Fruit fly (Drosophila melanogaster) whole organism, embryonic: ENCODE measurements around the gene Tlk.

ENCODE experiments used
- Atf6 ChIP-seq: fragments of 200-800 bp; sonication (Bioruptor generic); IDR thresholded peaks from 2 replicates; pipeline ENCODE4 v1.3.6; 2022; ENCODE audit warnings: missing biosample characterization, missing genetic modification characterization
- Bdp1 ChIP-seq: fragments of 200-800 bp; sonication (Bioruptor generic); optimal IDR thresholded peaks from 3 replicates; lab custom pipeline; 2016; ENCODE audit warnings: missing biosample characterization, missing genetic modification characterization
- C15 ChIP-seq: fragments of 200-800 bp; sonication (Bioruptor generic); IDR thresholded peaks from 3 replicates; pipeline ENCODE4 v1.3.6; 2022; ENCODE audit warnings: missing biosample characterization, missing genetic modification characterization
- CG1024 ChIP-seq: fragments of 200-800 bp; sonication (Bioruptor generic); IDR thresholded peaks from 2 replicates; pipeline ENCODE4 v1.3.6; 2022; ENCODE audit warnings: missing biosample characterization, missing genetic modification characterization
- CG12236 ChIP-seq: fragments of 200-800 bp; sonication (Bioruptor generic); optimal IDR thresholded peaks from 2 replicates; lab custom pipeline; 2016; ENCODE audit warnings: missing biosample characterization, missing genetic modification characterization
- CG12391 ChIP-seq: fragments of 200-800 bp; sonication (Bioruptor generic); optimal IDR thresholded peaks from 3 replicates; lab custom pipeline; 2018; ENCODE audit warnings: missing biosample characterization, mild to moderate bottlenecking, missing genetic modification characterization, moderate library complexity
- CG13287 ChIP-seq: fragments of 200-800 bp; sonication (Bioruptor generic); IDR thresholded peaks from 2 replicates; pipeline ENCODE4 v1.3.6; 2022; ENCODE audit warnings: missing biosample characterization, missing genetic modification characterization; ENCODE audit not compliant: partially characterized antibody
- CG16813 ChIP-seq: fragments of 200-800 bp; sonication (Bioruptor generic); IDR thresholded peaks from 3 replicates; pipeline ENCODE4 v1.3.6; 2022; ENCODE audit warnings: missing biosample characterization, missing genetic modification characterization; ENCODE audit not compliant: partially characterized antibody
- CG17186 ChIP-seq: fragments of 200-800 bp; sonication (Bioruptor generic); optimal IDR thresholded peaks from 3 replicates; lab custom pipeline; 2017; ENCODE audit warnings: missing biosample characterization, missing genetic modification reagents, missing genetic modification characterization
- CG18011 ChIP-seq: fragments of 200-800 bp; sonication (Bioruptor generic); optimal IDR thresholded peaks from 2 replicates; lab custom pipeline; 2017; ENCODE audit warnings: missing biosample characterization, missing genetic modification characterization, mild to moderate bottlenecking, moderate library complexity, missing genotype
- CG18476 ChIP-seq: fragments of 200-800 bp; sonication (Bioruptor generic); optimal IDR thresholded peaks from 2 replicates; lab custom pipeline; 2016; ENCODE audit warnings: missing biosample characterization, mild to moderate bottlenecking, missing genetic modification characterization
- CG18764 ChIP-seq: fragments of 200-800 bp; sonication (Bioruptor generic); optimal IDR thresholded peaks from 3 replicates; lab custom pipeline; 2016; ENCODE audit warnings: missing biosample characterization, missing genetic modification characterization
- CG2116 ChIP-seq: fragments of 200-800 bp; sonication (Bioruptor generic); optimal IDR thresholded peaks from 3 replicates; lab custom pipeline; 2018; ENCODE audit warnings: missing biosample characterization, mild to moderate bottlenecking, missing genetic modification characterization
- CG31388 ChIP-seq: fragments of 200-800 bp; sonication (Bioruptor generic); optimal IDR thresholded peaks from 2 replicates; lab custom pipeline; 2016; ENCODE audit warnings: missing biosample characterization, missing genetic modification characterization
- CG4360 ChIP-seq: fragments of 200-800 bp; sonication (Bioruptor generic); IDR thresholded peaks from 2 replicates; pipeline ENCODE4 v1.3.6; 2022; ENCODE audit warnings: missing biosample characterization, missing genetic modification characterization
- CG4707 ChIP-seq: fragments of 200-800 bp; sonication (Bioruptor generic); optimal IDR thresholded peaks from 2 replicates; lab custom pipeline; 2018; ENCODE audit warnings: missing biosample characterization, mild to moderate bottlenecking, missing genetic modification characterization, moderate library complexity
- CG4820 ChIP-seq: fragments of 200-800 bp; sonication (Bioruptor generic); optimal IDR thresholded peaks from 3 replicates; lab custom pipeline; 2016; ENCODE audit warnings: missing biosample characterization, missing genetic modification characterization
- CG7786 ChIP-seq: fragments of 200-800 bp; sonication (Bioruptor generic); optimal IDR thresholded peaks from 2 replicates; lab custom pipeline; 2016; ENCODE audit warnings: missing biosample characterization, missing genetic modification characterization
- CG8089 ChIP-seq: fragments of 200-800 bp; sonication (Bioruptor generic); optimal IDR thresholded peaks from 3 replicates; lab custom pipeline; 2016; ENCODE audit warnings: missing biosample characterization, missing genetic modification characterization
- CG8765 ChIP-seq: fragments of 200-800 bp; sonication (Bioruptor generic); IDR thresholded peaks from 2 replicates; pipeline ENCODE4 v1.3.6; 2022; ENCODE audit warnings: missing biosample characterization, missing genetic modification characterization
- CG9437 ChIP-seq: fragments of 200-800 bp; sonication (Bioruptor generic); optimal IDR thresholded peaks from 2 replicates; lab custom pipeline; 2018; ENCODE audit warnings: missing biosample characterization, mild to moderate bottlenecking, missing genetic modification characterization
- CG9797 ChIP-seq: fragments of 200-800 bp; sonication (Bioruptor generic); optimal IDR thresholded peaks from 3 replicates; lab custom pipeline; 2018; ENCODE audit warnings: missing biosample characterization, mild to moderate bottlenecking, missing genetic modification characterization
- Dad ChIP-seq: fragments of 200-800 bp; sonication (Bioruptor generic); optimal IDR thresholded peaks from 3 replicates; lab custom pipeline; 2016; ENCODE audit warnings: missing biosample characterization, missing genetic modification characterization
- Hmx ChIP-seq: fragments of 200-800 bp; sonication (Bioruptor generic); optimal IDR thresholded peaks from 2 replicates; lab custom pipeline; 2016; ENCODE audit warnings: missing biosample characterization, missing genetic modification characterization
- Mad ChIP-seq: fragments of 200-800 bp; sonication (Bioruptor generic); optimal IDR thresholded peaks from 2 replicates; lab custom pipeline; 2016; ENCODE audit warnings: missing biosample characterization, missing genetic modification characterization
- Mes4 ChIP-seq: fragments of 200-800 bp; sonication (Bioruptor generic); optimal IDR thresholded peaks from 2 replicates; lab custom pipeline; 2016; ENCODE audit warnings: missing biosample characterization, missing genetic modification characterization
- Ravus ChIP-seq: fragments of 200-800 bp; sonication (Bioruptor generic); IDR thresholded peaks from 2 replicates; pipeline ENCODE4 v1.3.6; 2022; ENCODE audit warnings: missing biosample characterization, missing genetic modification characterization
- Side ChIP-seq: fragments of 200-800 bp; sonication (Bioruptor generic); optimal IDR thresholded peaks from 2 replicates; lab custom pipeline; 2016; ENCODE audit warnings: missing biosample characterization, missing genetic modification characterization
- Ssrp ChIP-seq: fragments of 200-800 bp; sonication (Bioruptor generic); optimal IDR thresholded peaks from 2 replicates; lab custom pipeline; 2018; ENCODE audit warnings: missing biosample characterization, mild to moderate bottlenecking, missing genetic modification characterization, moderate library complexity
- Trl ChIP-seq, 3 experiments: fragments of >200 bp in 2 of 3; fragments of 200-800 bp in 1 of 3; sonication (Bioruptor generic) in 1 of 3; optimal IDR thresholded peaks; 2 replicates in 1 of 3; 3 replicates in 2 of 3; lab custom pipeline; 2016 to 2017; ENCODE audit warnings: missing biosample characterization in 1 of 3, missing genetic modification characterization in 1 of 3
- ash1 ChIP-seq: fragments of 200-800 bp; sonication (Bioruptor generic); optimal IDR thresholded peaks from 2 replicates; lab custom pipeline; 2018; ENCODE audit warnings: missing biosample characterization, mild to moderate bottlenecking, missing genetic modification characterization
- ato ChIP-seq: fragments of 200-800 bp; sonication (Bioruptor generic); IDR thresholded peaks from 2 replicates; pipeline ENCODE4 v1.3.6; 2022; ENCODE audit warnings: missing biosample characterization, missing genetic modification characterization; ENCODE audit not compliant: partially characterized antibody
- caup ChIP-seq: fragments of 200-800 bp; sonication (Bioruptor generic); optimal IDR thresholded peaks from 3 replicates; lab custom pipeline; 2017; ENCODE audit warnings: missing biosample characterization, mild to moderate bottlenecking, missing genetic modification characterization, moderate library complexity; ENCODE audit not compliant: severe bottlenecking
- crol ChIP-seq: fragments of 200-800 bp; sonication (Bioruptor generic); IDR thresholded peaks from 2 replicates; pipeline ENCODE4 v1.3.6; 2022; ENCODE audit warnings: missing biosample characterization, missing genetic modification characterization
- disco-r ChIP-seq: fragments of 200-800 bp; sonication (Bioruptor generic); optimal IDR thresholded peaks from 2 replicates; lab custom pipeline; 2016; ENCODE audit warnings: missing biosample characterization, missing genetic modification characterization
- eve ChIP-seq, 2 experiments: fragments of >200 bp; optimal IDR thresholded peaks; 2 replicates each; lab custom pipeline; 2017; ENCODE audit warnings: missing biosample characterization in 2 of 2, missing genetic modification characterization in 2 of 2
- fu2 ChIP-seq: fragments of 200-800 bp; sonication (Bioruptor generic); optimal IDR thresholded peaks from 2 replicates; lab custom pipeline; 2016; ENCODE audit warnings: missing biosample characterization, missing genetic modification characterization
- inv ChIP-seq: fragments of 200-800 bp; sonication (Bioruptor generic); IDR thresholded peaks from 2 replicates; pipeline ENCODE4 v1.3.6; 2022; ENCODE audit warnings: missing biosample characterization, missing genetic modification characterization; ENCODE audit not compliant: partially characterized antibody
- nom ChIP-seq: fragments of 200-800 bp; sonication (Bioruptor generic); optimal IDR thresholded peaks from 2 replicates; lab custom pipeline; 2017; ENCODE audit warnings: missing biosample characterization, missing genetic modification characterization, mild to moderate bottlenecking, moderate library complexity, missing genetic modification reagents
- pan ChIP-seq, 4 experiments: fragments of >200 bp in 3 of 4; fragments of 200-800 bp in 1 of 4; sonication (Bioruptor generic) in 1 of 4; optimal IDR thresholded peaks in 3 of 4; IDR thresholded peaks in 1 of 4; 2 replicates each; pipeline versions ENCODE4 v1.3.6 to Lab custom; 2017 to 2022; ENCODE audit warnings: missing biosample characterization in 2 of 4, missing genetic modification characterization in 2 of 4, mixed read lengths in 1 of 4
- pros ChIP-seq: fragments of 200-800 bp; sonication (Bioruptor generic); optimal IDR thresholded peaks from 3 replicates; lab custom pipeline; 2019; ENCODE audit warnings: missing biosample characterization, mild to moderate bottlenecking, missing genetic modification characterization, moderate library complexity
- scrt ChIP-seq: fragments of 200-800 bp; sonication (Bioruptor generic); optimal IDR thresholded peaks from 2 replicates; lab custom pipeline; 2018; ENCODE audit warnings: missing biosample characterization, mild to moderate bottlenecking, missing genetic modification characterization, moderate library complexity
- sim ChIP-seq: fragments of 200-800 bp; sonication (Bioruptor generic); IDR thresholded peaks from 2 replicates; pipeline ENCODE4 v1.3.6; 2022; ENCODE audit warnings: missing biosample characterization, missing genetic modification characterization
- tap ChIP-seq: fragments of 200-800 bp; optimal IDR thresholded peaks from 3 replicates; lab custom pipeline; 2019; ENCODE audit warnings: missing biosample characterization, mild to moderate bottlenecking, missing genetic modification characterization, moderate library complexity
- tna ChIP-seq: fragments of 200-800 bp; sonication (Bioruptor generic); IDR thresholded peaks from 2 replicates; pipeline ENCODE4 v1.3.6; 2022; ENCODE audit warnings: missing biosample characterization, missing genetic modification characterization; ENCODE audit not compliant: partially characterized antibody
- tup ChIP-seq: fragments of 200-800 bp; sonication (Bioruptor generic); optimal IDR thresholded peaks from 2 replicates; lab custom pipeline; 2016; ENCODE audit warnings: missing biosample characterization, mild to moderate bottlenecking, missing genetic modification characterization, moderate library complexity
- unpg ChIP-seq: fragments of 200-800 bp; sonication (Bioruptor generic); optimal IDR thresholded peaks from 3 replicates; lab custom pipeline; 2018; ENCODE audit warnings: missing biosample characterization, mild to moderate bottlenecking, missing genetic modification characterization, moderate library complexity

The Tlk gene

dm6 chrX:3750232-3751075 lies 30.6 kb downstream of the Tlk start (continued):
- TF ChIP-seq Dad (peak; percentile 73), inv (GFP tag; lab: Robert Waterston, UW) (no peak), ato (no peak), CG9797 (GFP tag; lab: Kevin White, UChicago) (no peak), Bdp1 (peak; percentile 65), eve (GFP tag; optimal IDR thresholded peaks at IDR 0.05; lab: Kevin White, UChicago) (peak in 1 of 2 experiments; percentile 95), sim (no peak), CG1024 (GFP tag; lab: Robert Waterston, UW) (peak; percentile 52; the same call in 1 of the 2 replicates), Side (peak; percentile 83), Trl (optimal IDR thresholded peaks at IDR 0.05; lab: Kevin White, UChicago) (no peak), Trl (GFP tag; optimal IDR thresholded peaks at IDR 0.05; lab: Kevin White, UChicago) (peak; percentile 81), ash1 (GFP tag; lab: Kevin White, UChicago) (no peak), tna (GFP tag; lab: Robert Waterston, UW) (no peak), CG8089 (GFP tag; lab: Kevin White, UChicago) (peak; percentile 76), CG31388 (peak; percentile 2), CG17186 (GFP tag; lab: Kevin White, UChicago) (peak; percentile 42), CG18011 (GFP tag; lab: Kevin White, UChicago) (peak; percentile 32), Ssrp (tag; lab: Kevin White, UChicago) (peak; percentile 82), pros (GFP tag; lab: Kevin White, UChicago) (peak; percentile 36), CG8765 (GFP tag; lab: Robert Waterston, UW) (peak; percentile 57; the same call in 1 of the 2 replicates), CG2116 (GFP tag; lab: Kevin White, UChicago) (peak; percentile 27), CG18764 (peak; percentile 55), caup (GFP tag; lab: Kevin White, UChicago) (peak; percentile 64), Mad (GFP tag; lab: Kevin White, UChicago) (peak; percentile 75), pan (optimal IDR thresholded peaks at IDR 0.05; lab: Kevin White, UChicago) (no peak), pan (GFP tag; optimal IDR thresholded peaks at IDR 0.05 in 1 of 2, IDR thresholded peaks at IDR 0.05 in 1 of 2) (peak in 1 of 2 experiments; percentile 90), CG4707 (GFP tag; lab: Kevin White, UChicago) (peak; percentile 69), tap (tag; lab: Kevin White, UChicago) (peak; percentile 81), CG7786 (peak; percentile 88), disco-r (GFP tag; lab: Kevin White, UChicago) (peak; percentile 64), C15 (peak; percentile 40; the same call in 1 of the 3 replicates), CG18476 (peak; percentile 67), CG12236 (GFP tag; lab: Kevin White, UChicago) (peak; percentile 41), CG12391 (peak; percentile 87), CG9437 (GFP tag; lab: Kevin White, UChicago) (peak; percentile 75), tup (GFP tag; lab: Kevin White, UChicago) (peak; percentile 47), unpg (peak; percentile 92), fu2 (GFP tag; lab: Kevin White, UChicago) (peak; percentile 69), Atf6 (peak; percentile 83), nom (GFP tag; lab: Kevin White, UChicago) (peak; percentile 51), CG13287 (no peak), CG16813 (GFP tag; lab: Robert Waterston, UW) (no peak), scrt (GFP tag; lab: Kevin White, UChicago) (peak; percentile 77), Ravus (GFP tag; lab: Robert Waterston, UW) (peak; percentile 65), crol (GFP tag; lab: Robert Waterston, UW) (peak; percentile 100), CG4360 (GFP tag; lab: Robert Waterston, UW) (peak; percentile 80), CG4820 (peak; percentile 86), Mes4 (GFP tag; lab: Kevin White, UChicago) (peak; percentile 82), Hmx (no peak)
